ENCODE assay signal across 1 fruit fly cellular context in the genomic region with DNA sequence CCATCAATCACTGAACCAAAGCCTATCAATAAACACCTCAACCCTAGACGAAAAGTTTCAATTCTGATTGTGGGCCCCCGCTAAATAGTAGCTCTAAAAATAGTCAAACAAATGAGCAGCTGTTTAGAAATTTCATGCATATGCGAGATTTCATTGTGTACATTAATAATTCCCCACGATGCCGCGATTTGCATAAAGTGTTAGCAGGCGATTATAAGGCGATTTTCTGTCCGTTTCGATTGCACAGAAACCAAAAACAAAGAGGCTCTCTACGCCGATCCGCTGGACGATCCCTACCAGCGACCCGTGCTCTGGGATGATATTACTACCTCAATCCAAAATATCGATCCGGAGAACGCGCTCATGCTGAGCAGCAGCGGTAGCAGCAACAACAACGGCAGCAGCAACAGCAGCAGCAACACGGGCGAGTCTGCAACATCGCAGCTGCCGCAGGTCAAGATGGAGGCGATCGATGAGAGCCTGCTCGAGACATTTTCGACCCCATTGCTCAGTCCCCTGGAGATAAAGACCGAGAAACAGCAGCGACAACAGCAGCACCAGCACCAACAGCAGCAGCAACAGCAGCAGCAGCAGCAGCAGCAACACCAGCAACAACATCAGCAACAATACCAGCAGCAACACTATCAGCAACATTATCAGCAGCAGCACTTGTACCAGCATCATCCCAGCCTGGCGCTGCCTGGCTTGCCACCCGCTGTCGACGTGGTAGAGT.
TF ChIP-seq lines count a peak whose summit lies in the region.

No protein-coding gene starts in this region.

TF ChIP-seq in whole organism, embryonic, 481 proteins besides CTCF, POLR2A, EP300 and RAD21 (continued from another document):
- TF ChIP-seq yki (optimal IDR thresholded peaks at IDR 0.05; lab: Kevin White, UChicago), result no peak
- TF ChIP-seq CG10267 (tag; optimal IDR thresholded peaks at IDR 0.05; lab: Kevin White, UChicago), result no peak
- no peak for TF ChIP-seq CG42726 (GFP tag; IDR thresholded peaks at IDR 0.05; lab: Robert Waterston, UW; ENCODE audit: partially characterized antibody)
- peak in 1 of 2 experiments; percentile 26 for TF ChIP-seq Dfd (GFP tag; optimal IDR thresholded peaks at IDR 0.05; lab: Kevin White, UChicago)
- no peak for TF ChIP-seq HLH4C (GFP tag; IDR thresholded peaks at IDR 0.05; lab: Robert Waterston, UW; ENCODE audit: partially characterized antibody)
- TF ChIP-seq CG12299 (tag; optimal IDR thresholded peaks at IDR 0.05; lab: Kevin White, UChicago), result no peak
- TF ChIP-seq lab (GFP tag; optimal IDR thresholded peaks at IDR 0.05; lab: Kevin White, UChicago), result peak; percentile 26
- no peak for TF ChIP-seq CG10366 (GFP tag; IDR thresholded peaks at IDR 0.05; lab: Robert Waterston, UW)
- TF ChIP-seq Asciz (GFP tag; optimal IDR thresholded peaks at IDR 0.05; lab: Kevin White, UChicago), result peak; percentile 38
- TF ChIP-seq wor (GFP tag; IDR thresholded peaks at IDR 0.05; lab: Robert Waterston, UW), result no peak
- no peak for TF ChIP-seq CG31441 (GFP tag; IDR thresholded peaks at IDR 0.05; lab: Robert Waterston, UW)
- TF ChIP-seq CG13123 (GFP tag; optimal IDR thresholded peaks at IDR 0.05; lab: Kevin White, UChicago), result no peak
- no peak for TF ChIP-seq HmgD (GFP tag; optimal IDR thresholded peaks at IDR 0.05; lab: Kevin White, UChicago)
- TF ChIP-seq NfI (GFP tag; optimal IDR thresholded peaks at IDR 0.05; lab: Kevin White, UChicago), result no peak
- no peak for TF ChIP-seq ash1 (GFP tag; optimal IDR thresholded peaks at IDR 0.05; lab: Kevin White, UChicago)
- no peak for TF ChIP-seq ttk (GFP tag; IDR thresholded peaks at IDR 0.05; lab: Robert Waterston, UW)
- TF ChIP-seq Xbp1 (GFP tag; optimal IDR thresholded peaks at IDR 0.05; lab: Kevin White, UChicago), result no peak
- no peak for TF ChIP-seq cad (GFP tag; optimal IDR thresholded peaks at IDR 0.05; lab: Kevin White, UChicago)
- peak; percentile 11 for TF ChIP-seq CG3281 (GFP tag; optimal IDR thresholded peaks at IDR 0.05; lab: Kevin White, UChicago)
- TF ChIP-seq CG18011 (GFP tag; optimal IDR thresholded peaks at IDR 0.05; lab: Kevin White, UChicago), result no peak
- TF ChIP-seq Hmr (GFP tag; optimal IDR thresholded peaks at IDR 0.05; lab: Kevin White, UChicago), result peak; percentile 20
- no peak for TF ChIP-seq CG1603 (tag; optimal IDR thresholded peaks at IDR 0.05; lab: Kevin White, UChicago)
- no peak for TF ChIP-seq dati (GFP tag; IDR thresholded peaks at IDR 0.05; lab: Robert Waterston, UW)
- TF ChIP-seq Meics (GFP tag; optimal IDR thresholded peaks at IDR 0.05; lab: Kevin White, UChicago), result peak; percentile 1
- no peak for TF ChIP-seq btn (GFP tag; optimal IDR thresholded peaks at IDR 0.05; lab: Kevin White, UChicago)
- TF ChIP-seq slbo (GFP tag; IDR thresholded peaks at IDR 0.05; lab: Robert Waterston, UW), result no peak
- no peak for TF ChIP-seq Ssrp (tag; optimal IDR thresholded peaks at IDR 0.05; lab: Kevin White, UChicago)
- TF ChIP-seq CG13424 (tag; optimal IDR thresholded peaks at IDR 0.05; lab: Kevin White, UChicago), result no peak
- TF ChIP-seq CG3847 (GFP tag; IDR thresholded peaks at IDR 0.05; lab: Robert Waterston, UW), result no peak
- TF ChIP-seq CG8089 (GFP tag; optimal IDR thresholded peaks at IDR 0.05; lab: Kevin White, UChicago), result no peak
- TF ChIP-seq Atf6 (GFP tag; IDR thresholded peaks at IDR 0.05; lab: Robert Waterston, UW), result no peak
- no peak for TF ChIP-seq tna (GFP tag; IDR thresholded peaks at IDR 0.05; lab: Robert Waterston, UW; ENCODE audit: partially characterized antibody)
- TF ChIP-seq dimm (GFP tag; IDR thresholded peaks at IDR 0.05; lab: Robert Waterston, UW), result no peak
- no peak for TF ChIP-seq NK7.1 (GFP tag; optimal IDR thresholded peaks at IDR 0.05; lab: Kevin White, UChicago)
- no peak for TF ChIP-seq CG31388 (GFP tag; optimal IDR thresholded peaks at IDR 0.05; lab: Kevin White, UChicago)
- TF ChIP-seq Fer2 (tag; optimal IDR thresholded peaks at IDR 0.05; lab: Kevin White, UChicago), result peak; percentile 5
- no peak for TF ChIP-seq CG4360 (GFP tag; IDR thresholded peaks at IDR 0.05; lab: Robert Waterston, UW)
- no peak for TF ChIP-seq CG9797 (GFP tag; optimal IDR thresholded peaks at IDR 0.05; lab: Kevin White, UChicago)
- TF ChIP-seq Doc2 (GFP tag; IDR thresholded peaks at IDR 0.05; lab: Robert Waterston, UW), result no peak
- TF ChIP-seq Med (GFP tag; lab: Kevin White, UChicago), result peak; percentile 75
- TF ChIP-seq gro (GFP tag; optimal IDR thresholded peaks at IDR 0.05; lab: Kevin White, UChicago), result no peak
- peak; percentile 8 for TF ChIP-seq CG12769 (tag; optimal IDR thresholded peaks at IDR 0.05; lab: Kevin White, UChicago)
- no peak for TF ChIP-seq vfl (GFP tag; optimal IDR thresholded peaks at IDR 0.05; lab: Kevin White, UChicago)
- TF ChIP-seq CG2678 (tag; optimal IDR thresholded peaks at IDR 0.05; lab: Kevin White, UChicago), result peak; percentile 34
- TF ChIP-seq CG6654 (GFP tag; optimal IDR thresholded peaks at IDR 0.05; lab: Kevin White, UChicago), result no peak
- peak; percentile 2 for TF ChIP-seq CG12219 (GFP tag; optimal IDR thresholded peaks at IDR 0.05; lab: Kevin White, UChicago)
- no peak for TF ChIP-seq peb (GFP tag; IDR thresholded peaks at IDR 0.05; lab: Robert Waterston, UW)
- no peak for TF ChIP-seq CG18476 (GFP tag; optimal IDR thresholded peaks at IDR 0.05; lab: Kevin White, UChicago)
- TF ChIP-seq gfzf (GFP tag; optimal IDR thresholded peaks at IDR 0.05; lab: Kevin White, UChicago), result no peak
- no peak for TF ChIP-seq her (GFP tag; optimal IDR thresholded peaks at IDR 0.05; lab: Kevin White, UChicago)
- no peak for TF ChIP-seq stwl (tag; optimal IDR thresholded peaks at IDR 0.05; lab: Kevin White, UChicago)
- TF ChIP-seq Bteb2 (GFP tag; optimal IDR thresholded peaks at IDR 0.05; lab: Kevin White, UChicago), result no peak
- TF ChIP-seq Gug (GFP tag; IDR thresholded peaks at IDR 0.05; lab: Robert Waterston, UW), result no peak
- no peak for TF ChIP-seq crp (GFP tag; optimal IDR thresholded peaks at IDR 0.05; lab: Kevin White, UChicago)
- no peak for TF ChIP-seq CG14050 (GFP tag; IDR thresholded peaks at IDR 0.05; lab: Robert Waterston, UW)
- TF ChIP-seq Ets65A (GFP tag; lab: Kevin White, UChicago), result peak; percentile 52
- peak; percentile 36; the same call in 1 of the 2 replicates for TF ChIP-seq Rfx (GFP tag; IDR thresholded peaks at IDR 0.05; lab: Robert Waterston, UW)
- no peak for TF ChIP-seq CG12236 (GFP tag; optimal IDR thresholded peaks at IDR 0.05; lab: Kevin White, UChicago)
- TF ChIP-seq bigmax (GFP tag; optimal IDR thresholded peaks at IDR 0.05; lab: Kevin White, UChicago), result no peak
- TF ChIP-seq CG1792 (GFP tag; optimal IDR thresholded peaks at IDR 0.05; lab: Kevin White, UChicago), result no peak
- no peak for TF ChIP-seq ftz-f1 (GFP tag; optimal IDR thresholded peaks at IDR 0.05; lab: Kevin White, UChicago)
- TF ChIP-seq CG17612 (GFP tag; IDR thresholded peaks at IDR 0.05; lab: Robert Waterston, UW), result no peak
- TF ChIP-seq Nf-YB (GFP tag; optimal IDR thresholded peaks at IDR 0.05; lab: Kevin White, UChicago), result no peak
- TF ChIP-seq pita (GFP tag; optimal IDR thresholded peaks at IDR 0.05; lab: Kevin White, UChicago), result no peak
- TF ChIP-seq pros (GFP tag; optimal IDR thresholded peaks at IDR 0.05; lab: Kevin White, UChicago), result no peak
TF ChIP-seq in whole organism, embryonic: peak in this region for 25.
